Fruit fly (Drosophila melanogaster) Kc167 (cell line): ENCODE results near the gene dock.
A peak's percentile ranks its signal among the peaks of the same experiment; 100 is the strongest.

Experiments
- Myc ChIP-seq: fragments of >200 bp; optimal IDR thresholded peaks from 2 replicates; lab custom pipeline; 2017; ENCODE audit warnings: missing external identifiers
- Sin3A ChIP-seq: fragments of >200 bp; optimal IDR thresholded peaks from 2 replicates; lab custom pipeline; 2018; ENCODE audit warnings: missing external identifiers
- h ChIP-seq: fragments of >200 bp; optimal IDR thresholded peaks from 3 replicates; lab custom pipeline; 2018; ENCODE audit warnings: missing external identifiers
- insv ChIP-seq: fragments of >200 bp; optimal IDR thresholded peaks from 3 replicates; lab custom pipeline; 2018; ENCODE audit warnings: missing external identifiers
- psq ChIP-seq: fragments of >200 bp; optimal IDR thresholded peaks from 2 replicates; lab custom pipeline; 2017; ENCODE audit warnings: missing external identifiers
- ttk ChIP-seq: sonication (Bioruptor generic); optimal IDR thresholded peaks from 2 replicates; lab custom pipeline; 2017; ENCODE audit warnings: missing external identifiers

The dock gene

dm6 chr2L:825768-826263 lies at the start of gene dock, which contains the start of gene CG3862:
TSS of gene dock (plus strand) at chr2L:825969.
TSS of gene CG3862 (minus strand) at chr2L:825861.
- TF ChIP-seq h (lab: Kevin White, UChicago) (peak; percentile 41), ttk (no peak)

DNA sequence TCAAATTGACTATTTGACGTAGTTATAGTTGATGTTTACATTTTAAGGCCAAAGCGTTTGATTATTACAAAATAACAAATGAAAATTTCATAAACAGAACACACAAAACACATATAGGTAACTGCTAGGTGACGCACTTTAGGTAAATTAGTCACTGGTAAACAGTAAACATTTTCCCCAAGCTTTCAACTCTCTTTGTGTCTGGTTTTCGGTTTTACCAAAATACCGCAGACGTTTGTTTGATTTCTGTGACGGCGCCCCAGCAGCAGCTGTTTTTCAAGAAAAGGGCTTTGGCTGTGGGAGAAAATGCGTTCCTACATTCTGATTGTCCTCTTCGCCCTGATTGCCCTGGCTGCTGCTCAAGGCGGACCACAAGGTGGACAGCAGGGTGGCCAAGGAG lies 49.5 kb upstream of the dock start, which contains the start of gene CG13946:
TSS of gene CG13946 (plus strand) at position 301 of the 400 bp plus-strand sequence.
- no peak for TF ChIP-seq psq (lab: Kevin White, UChicago)
- no peak for TF ChIP-seq Myc
- no peak for TF ChIP-seq ttk
- TF ChIP-seq Sin3A (lab: Kevin White, UChicago): no peak

- TF ChIP-seq Sin3A (lab: Kevin White, UChicago) (no peak), psq (lab: Kevin White, UChicago) (no peak), insv (lab: Kevin White, UChicago) (no peak), Myc (no peak), h (lab: Kevin White, UChicago) (no peak), ttk (no peak)
These were observed 46.6 kb upstream of the dock start, which contains the start of gene CG13947 for dm6 chr2L:779123-779584. TSS of gene CG13947 (plus strand) at chr2L:779173.

dm6 chr2L:780182-780581 lies 45.6 kb upstream of the dock start, which contains the start of gene Gr21a:
TSS of gene Gr21a (plus strand) at chr2L:780482.
- TF ChIP-seq ttk (no peak), Sin3A (lab: Kevin White, UChicago) (no peak), Myc (no peak), h (lab: Kevin White, UChicago) (no peak), psq (lab: Kevin White, UChicago) (no peak), insv (lab: Kevin White, UChicago) (no peak)

DNA sequence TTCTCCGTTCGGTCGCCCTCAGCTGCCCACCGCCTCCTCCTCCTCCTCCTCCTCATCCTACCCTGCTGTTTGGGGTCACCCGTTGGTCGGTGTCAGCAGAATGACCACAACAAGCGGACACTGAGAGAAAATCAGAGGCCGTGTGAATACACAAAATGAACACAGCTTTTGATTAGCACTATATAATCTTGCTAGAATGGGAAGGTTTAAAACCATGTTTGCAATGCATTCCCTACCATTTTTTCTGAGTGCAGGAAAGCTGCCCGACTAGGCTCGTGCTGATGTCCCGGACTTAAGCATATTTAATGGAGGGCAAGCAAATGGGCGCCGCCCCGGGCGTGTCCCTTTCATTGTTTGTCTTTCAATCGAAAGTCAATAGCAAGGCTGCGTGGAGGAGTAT lies 44.9 kb upstream of the dock start:
- TF ChIP-seq h (lab: Kevin White, UChicago) (no peak), ttk (no peak), Sin3A (lab: Kevin White, UChicago) (no peak), Myc (no peak), psq (lab: Kevin White, UChicago) (no peak), insv (lab: Kevin White, UChicago) (no peak)

DNA sequence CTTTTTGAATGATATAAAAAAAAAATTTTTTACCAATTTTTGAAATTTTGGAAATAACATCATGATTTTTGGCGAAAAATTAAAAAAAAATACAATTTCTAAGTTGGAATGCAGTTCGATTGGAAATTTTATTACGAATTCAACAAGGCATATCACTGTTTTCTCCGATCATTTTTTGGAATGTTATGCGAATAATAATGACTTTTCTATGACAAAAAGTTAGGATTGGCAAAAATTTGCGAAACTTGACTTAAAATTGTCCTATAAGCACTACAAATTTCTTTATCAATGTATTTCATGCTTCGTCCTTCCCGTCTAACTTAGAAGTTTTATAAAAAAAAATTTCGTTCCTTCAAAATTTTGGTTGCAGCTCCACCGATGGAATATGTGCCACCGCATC lies 41.7 kb upstream of the dock start, which contains the start of gene CG3544:
TSS of gene CG3544 (plus strand) at position 301 of the 400 bp plus-strand sequence.
- TF ChIP-seq h (lab: Kevin White, UChicago) (no peak), psq (lab: Kevin White, UChicago) (no peak), insv (lab: Kevin White, UChicago) (no peak), ttk (no peak)

DNA sequence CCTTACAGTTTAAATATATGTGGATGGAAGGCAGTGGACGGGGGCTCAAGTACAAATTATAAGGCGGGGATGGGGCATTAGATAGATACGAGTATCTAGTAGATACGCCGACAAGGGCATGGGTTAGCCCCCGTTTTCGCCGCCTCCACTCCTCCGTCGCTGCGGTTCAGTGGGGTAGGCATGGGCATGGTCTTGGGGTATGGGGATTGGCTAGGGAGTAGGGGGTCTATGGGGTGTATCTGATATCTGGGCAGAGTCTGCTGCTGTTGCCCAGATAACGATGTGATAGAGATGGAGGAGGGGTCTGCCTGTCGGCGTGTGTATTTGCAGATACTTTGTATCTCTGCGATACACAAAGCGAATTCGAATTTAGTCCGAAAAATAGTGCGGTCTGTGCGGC lies 35.8 kb upstream of the dock start:
- TF ChIP-seq insv (lab: Kevin White, UChicago) (no peak), psq (lab: Kevin White, UChicago) (no peak), Myc (no peak), Sin3A (lab: Kevin White, UChicago) (no peak), ttk (no peak), h (lab: Kevin White, UChicago) (no peak)

dm6 chr2L:790698-791097 lies 35.1 kb upstream of the dock start, which contains the start of gene Pkg21D:
TSS of gene Pkg21D (minus strand) at chr2L:790798.
- TF ChIP-seq Myc (no peak), Sin3A (lab: Kevin White, UChicago) (no peak), h (lab: Kevin White, UChicago) (no peak), insv (lab: Kevin White, UChicago) (no peak), psq (lab: Kevin White, UChicago) (no peak), ttk (no peak)

DNA sequence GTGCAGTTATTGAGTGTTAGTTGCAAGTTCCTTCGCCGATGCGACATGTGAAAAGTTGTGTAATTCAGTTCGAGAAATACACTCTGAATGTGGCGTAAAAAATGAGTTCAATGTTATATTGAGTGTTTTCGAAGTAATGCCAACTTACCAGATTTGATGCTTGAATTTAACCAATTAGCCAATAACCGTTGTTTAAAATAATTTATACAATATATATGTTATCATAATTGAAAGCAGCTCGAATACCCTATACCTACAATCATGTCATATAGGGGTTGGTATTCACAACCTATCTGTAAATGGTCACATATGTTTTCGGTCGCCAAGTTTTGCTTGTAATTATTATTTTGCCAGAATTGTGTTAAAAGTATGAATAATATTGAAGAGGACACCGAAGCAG lies 15.5 kb upstream of the dock start, which contains the start of gene Nnf1b:
TSS of gene Nnf1b (plus strand) at position 301 of the 400 bp plus-strand sequence.
- TF ChIP-seq psq (lab: Kevin White, UChicago): no peak
- TF ChIP-seq insv (lab: Kevin White, UChicago): no peak
- no peak for TF ChIP-seq Sin3A (lab: Kevin White, UChicago)
- TF ChIP-seq Myc: no peak
- no peak for TF ChIP-seq h (lab: Kevin White, UChicago)
- TF ChIP-seq ttk: no peak

- no peak for TF ChIP-seq insv (lab: Kevin White, UChicago)
- no peak for TF ChIP-seq Myc
- TF ChIP-seq psq (lab: Kevin White, UChicago): no peak
- TF ChIP-seq Sin3A (lab: Kevin White, UChicago): no peak
- TF ChIP-seq h (lab: Kevin White, UChicago): no peak
- no peak for TF ChIP-seq ttk
These were observed 14.4 kb upstream of the dock start, which contains the start of gene Dbp21E2 for dm6 chr2L:811405-811804. TSS of gene Dbp21E2 (plus strand) at chr2L:811584.

DNA sequence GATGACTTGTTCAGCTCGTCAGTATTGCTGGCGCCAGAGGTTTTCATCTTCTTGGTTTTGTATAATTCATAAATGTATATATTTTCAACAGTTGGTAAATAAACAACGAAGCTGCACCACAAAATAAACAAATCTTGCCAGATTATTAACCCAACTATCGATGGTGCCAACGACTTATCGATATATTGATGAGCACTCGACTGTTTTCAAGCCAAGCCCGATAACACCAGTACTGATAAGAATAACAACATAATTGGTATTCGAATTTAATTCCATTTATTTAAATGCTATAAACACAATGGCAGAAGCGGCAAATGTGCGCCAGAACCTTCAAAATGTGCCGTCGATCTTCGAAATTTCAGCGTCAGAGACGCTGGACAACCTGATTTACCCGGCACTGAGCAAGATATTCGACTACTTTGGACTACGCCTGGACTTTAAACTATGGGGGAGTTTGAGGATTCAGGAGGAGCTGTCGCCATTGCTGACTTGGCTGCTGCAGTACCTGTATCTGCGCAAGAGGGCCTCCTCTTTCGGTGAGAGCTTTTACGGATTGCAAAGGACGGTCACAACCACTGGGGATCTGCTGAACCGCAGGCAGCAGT lies 9.9 kb upstream of the dock start, which contains the start of the genes Saf6 and Pex12:
TSS of gene Saf6 (minus strand) at position 166 of the 605 bp plus-strand sequence.
TSS of gene Pex12 (plus strand) at position 209 of the 605 bp plus-strand sequence.
- no peak for TF ChIP-seq Sin3A (lab: Kevin White, UChicago)
- no peak for TF ChIP-seq insv (lab: Kevin White, UChicago)
- TF ChIP-seq Myc: no peak
- TF ChIP-seq psq (lab: Kevin White, UChicago): no peak
- TF ChIP-seq ttk: no peak
- TF ChIP-seq h (lab: Kevin White, UChicago): no peak

DNA sequence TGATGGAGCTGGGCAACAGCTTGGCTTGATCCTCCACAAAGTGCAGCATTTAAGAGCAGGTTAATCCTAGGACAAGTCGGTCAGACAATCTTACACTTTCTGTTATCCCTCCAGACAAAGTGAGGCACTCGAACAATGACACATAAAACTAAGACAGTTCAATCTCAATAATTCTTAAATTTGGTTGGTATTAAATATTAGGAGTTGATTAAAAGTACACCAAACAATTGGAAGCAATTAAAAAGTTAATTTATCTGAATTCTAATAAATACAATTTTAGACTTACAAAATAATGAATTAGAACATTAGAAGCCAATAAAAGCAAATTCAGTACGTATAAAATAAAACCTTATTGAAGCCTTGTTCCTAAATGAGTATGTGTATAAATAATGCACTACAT lies 7.9 kb upstream of the dock start, which contains the start of gene CG15880:
TSS of gene CG15880 (minus strand) at position 101 of the 400 bp plus-strand sequence.
- TF ChIP-seq h (lab: Kevin White, UChicago) (no peak), ttk (no peak), psq (lab: Kevin White, UChicago) (no peak), Sin3A (lab: Kevin White, UChicago) (no peak), insv (lab: Kevin White, UChicago) (no peak), Myc (no peak)
